Worm (Caenorhabditis elegans) whole organism, L3 larva: ENCODE data around the gene rpn-9.

Experiments used
- R02D3.7 ChIP-seq: fragments of 150-350 bp; optimal IDR thresholded peaks from 2 replicates; lab custom pipeline; 2014; ENCODE audit warnings: missing biosample characterization, missing genetic modification characterization
- ZK546.5 ChIP-seq: sonication (generic microtip); optimal IDR thresholded peaks from 2 replicates; lab custom pipeline; 2017; ENCODE audit warnings: missing biosample characterization, missing genetic modification characterization
- aly-2 ChIP-seq: fragments of 150-350 bp; optimal IDR thresholded peaks from 2 replicates; lab custom pipeline; 2014; ENCODE audit warnings: missing biosample characterization, missing genetic modification characterization
- ama-1 ChIP-seq: fragments of 150-350 bp; optimal IDR thresholded peaks from 2 replicates; lab custom pipeline; 2018
- ceh-28 ChIP-seq: fragments of 150-350 bp; optimal IDR thresholded peaks from 2 replicates; lab custom pipeline; 2014; ENCODE audit warnings: missing biosample characterization, missing genetic modification reagents, missing genetic modification characterization
- ceh-82 ChIP-seq: fragments of 150-350 bp; optimal IDR thresholded peaks from 2 replicates; lab custom pipeline; 2014; ENCODE audit warnings: missing biosample characterization, missing genetic modification characterization
- egl-27 ChIP-seq: sonication (generic microtip); optimal IDR thresholded peaks from 4 replicates; lab custom pipeline; 2017; ENCODE audit warnings: missing biosample characterization, missing genetic modification reagents, missing genetic modification characterization
- egl-5 ChIP-seq: fragments of 150-350 bp; optimal IDR thresholded peaks from 2 replicates; lab custom pipeline; 2017; ENCODE audit warnings: missing biosample characterization, missing genetic modification reagents, missing genetic modification characterization, inconsistent platforms
- elt-1 ChIP-seq: fragments of 150-350 bp; optimal IDR thresholded peaks from 2 replicates; lab custom pipeline; 2014; ENCODE audit warnings: missing biosample characterization, missing genetic modification characterization
- elt-2 ChIP-seq: sonication (generic microtip); optimal IDR thresholded peaks from 2 replicates; lab custom pipeline; 2016; ENCODE audit warnings: missing genetic modification reagents, mild to moderate bottlenecking, missing genetic modification characterization, missing compliant biosample characterization
- elt-3 ChIP-seq, 3 experiments: fragments of 150-350 bp in 1 of 3; sonication (generic microtip) in 2 of 3; optimal IDR thresholded peaks; 2 replicates in 2 of 3; 4 replicates in 1 of 3; lab custom pipeline; 2014 to 2017; ENCODE audit warnings: missing biosample characterization in 3 of 3, missing genetic modification characterization in 3 of 3
- eor-1 ChIP-seq, 2 experiments: fragments of 150-350 bp; optimal IDR thresholded peaks; 2 replicates each; lab custom pipeline; 2014 to 2018; ENCODE audit warnings: missing biosample characterization in 2 of 2, missing genetic modification characterization in 2 of 2
- fkh-10 ChIP-seq: sonication (generic microtip); optimal IDR thresholded peaks from 2 replicates; lab custom pipeline; 2017; ENCODE audit warnings: missing biosample characterization, missing genetic modification reagents, missing genetic modification characterization
- fkh-2 ChIP-seq: fragments of 150-350 bp; optimal IDR thresholded peaks from 2 replicates; lab custom pipeline; 2014; ENCODE audit warnings: missing biosample characterization, missing genetic modification reagents, missing genetic modification characterization
- lin-15B ChIP-seq: fragments of 150-350 bp; optimal IDR thresholded peaks from 2 replicates; lab custom pipeline; 2014; ENCODE audit warnings: missing biosample characterization, missing genetic modification characterization
- lin-39 ChIP-seq: fragments of 150-350 bp; optimal IDR thresholded peaks from 2 replicates; lab custom pipeline; 2018; ENCODE audit warnings: missing biosample characterization, missing genetic modification reagents, missing genetic modification characterization
- mdl-1 ChIP-seq: fragments of 150-350 bp; optimal IDR thresholded peaks from 2 replicates; lab custom pipeline; 2014; ENCODE audit warnings: missing biosample characterization, missing genetic modification characterization
- nfya-1 ChIP-seq: sonication (generic microtip); optimal IDR thresholded peaks from 2 replicates; lab custom pipeline; 2017; ENCODE audit warnings: missing genetic modification characterization, mild to moderate bottlenecking, missing compliant biosample characterization, antibody characterized with exemption, moderate library complexity; ENCODE audit not compliant: insufficient read depth
- nhr-11 ChIP-seq: fragments of 150-350 bp; optimal IDR thresholded peaks from 2 replicates; lab custom pipeline; 2014; ENCODE audit warnings: missing biosample characterization, missing genetic modification characterization
- nhr-12 ChIP-seq: fragments of 150-350 bp; optimal IDR thresholded peaks from 2 replicates; lab custom pipeline; 2014; ENCODE audit warnings: missing biosample characterization, missing genetic modification characterization
- nhr-23 ChIP-seq: fragments of 150-350 bp; optimal IDR thresholded peaks from 2 replicates; lab custom pipeline; 2014; ENCODE audit warnings: missing biosample characterization, missing genetic modification reagents, missing genetic modification characterization
- nhr-237 ChIP-seq: fragments of 150-350 bp; optimal IDR thresholded peaks from 2 replicates; lab custom pipeline; 2014; ENCODE audit warnings: missing biosample characterization, missing genetic modification characterization
- nhr-25 ChIP-seq: sonication (generic microtip); optimal IDR thresholded peaks from 2 replicates; lab custom pipeline; 2017; ENCODE audit warnings: missing biosample characterization, missing genetic modification characterization
- nhr-76 ChIP-seq: fragments of 150-350 bp; sonication (generic microtip); optimal IDR thresholded peaks from 5 replicates; lab custom pipeline; 2014; ENCODE audit warnings: missing biosample characterization, missing genetic modification characterization
- pha-4 ChIP-seq: fragments of 150-350 bp; optimal IDR thresholded peaks from 2 replicates; lab custom pipeline; 2014; ENCODE audit warnings: missing biosample characterization, missing genetic modification reagents, missing genetic modification characterization
- pqm-1 ChIP-seq: fragments of 150-350 bp; optimal IDR thresholded peaks from 2 replicates; lab custom pipeline; 2017; ENCODE audit warnings: missing biosample characterization, missing genetic modification characterization, inconsistent platforms
- snpc-4 ChIP-seq: fragments of 150-350 bp; optimal IDR thresholded peaks from 2 replicates; lab custom pipeline; 2014; ENCODE audit warnings: missing biosample characterization, missing genetic modification characterization
- tbx-2 ChIP-seq: sonication (generic microtip); optimal IDR thresholded peaks from 2 replicates; lab custom pipeline; 2016; ENCODE audit warnings: mild to moderate bottlenecking, missing genetic modification characterization, missing compliant biosample characterization

The rpn-9 gene

ce11 chrII:11221771-11222355 lies 16.9 kb downstream of the rpn-9 start, which contains the start of gene plpr-1:
Gene plpr-1, plus strand, starts transcription at chrII:11222305.
- no peak for TF ChIP-seq snpc-4
- TF ChIP-seq ceh-28 (tag; lab: Kevin White, UChicago) = no peak
- TF ChIP-seq nhr-11 = no peak
- no peak for TF ChIP-seq egl-27 (tag; lab: Kevin White, UChicago)
- TF ChIP-seq elt-1 (tag; lab: Kevin White, UChicago) = no peak
- TF ChIP-seq tbx-2 (tag; lab: Kevin White, UChicago) = no peak
- TF ChIP-seq eor-1 (tag; optimal IDR thresholded peaks at IDR 0.05; lab: Kevin White, UChicago) = no peak
- no peak for TF ChIP-seq mdl-1 (tag; lab: Kevin White, UChicago)
- TF ChIP-seq fkh-2 (tag; lab: Kevin White, UChicago) = no peak
- TF ChIP-seq elt-2 (tag; lab: Kevin White, UChicago) = no peak

ce11 chrII:11205783-11206182 lies 32.9 kb downstream of the rpn-9 start:
- TF ChIP-seq nhr-23 (no peak), nhr-76 (tag; lab: Kevin White, UChicago) (no peak), ZK546.5 (tag; lab: Kevin White, UChicago) (no peak), pha-4 (tag; lab: Kevin White, UChicago) (no peak), nhr-11 (no peak), nhr-25 (tag; lab: Kevin White, UChicago) (peak; percentile 78), elt-1 (tag; lab: Kevin White, UChicago) (peak; percentile 82), eor-1 (tag; optimal IDR thresholded peaks at IDR 0.05; lab: Kevin White, UChicago) (no peak)
- TF ChIP-seq, all 47 proteins: peak for 2

ce11 chrII:11204731-11205130 lies 34.0 kb downstream of the rpn-9 start:
- no peak for TF ChIP-seq ceh-82 (tag; lab: Kevin White, UChicago)
- TF ChIP-seq nhr-12 (tag; lab: Kevin White, UChicago) = no peak
- no peak for TF ChIP-seq pqm-1 (tag; lab: Kevin White, UChicago)
- no peak for TF ChIP-seq nhr-25 (tag; lab: Kevin White, UChicago)
- TF ChIP-seq R02D3.7 (tag; lab: Kevin White, UChicago) = no peak
- no peak for TF ChIP-seq lin-39 (tag; lab: Kevin White, UChicago)
- no peak for TF ChIP-seq nhr-76 (tag; lab: Kevin White, UChicago)
- no peak for TF ChIP-seq egl-5 (tag; lab: Kevin White, UChicago)
- no peak for TF ChIP-seq elt-1 (tag; lab: Kevin White, UChicago)
- TF ChIP-seq ama-1 (lab: Kevin White, UChicago) = no peak
- TF ChIP-seq nfya-1 (tag; lab: Kevin White, UChicago) = no peak
- TF ChIP-seq, all 47 proteins: peak for 0

DNA sequence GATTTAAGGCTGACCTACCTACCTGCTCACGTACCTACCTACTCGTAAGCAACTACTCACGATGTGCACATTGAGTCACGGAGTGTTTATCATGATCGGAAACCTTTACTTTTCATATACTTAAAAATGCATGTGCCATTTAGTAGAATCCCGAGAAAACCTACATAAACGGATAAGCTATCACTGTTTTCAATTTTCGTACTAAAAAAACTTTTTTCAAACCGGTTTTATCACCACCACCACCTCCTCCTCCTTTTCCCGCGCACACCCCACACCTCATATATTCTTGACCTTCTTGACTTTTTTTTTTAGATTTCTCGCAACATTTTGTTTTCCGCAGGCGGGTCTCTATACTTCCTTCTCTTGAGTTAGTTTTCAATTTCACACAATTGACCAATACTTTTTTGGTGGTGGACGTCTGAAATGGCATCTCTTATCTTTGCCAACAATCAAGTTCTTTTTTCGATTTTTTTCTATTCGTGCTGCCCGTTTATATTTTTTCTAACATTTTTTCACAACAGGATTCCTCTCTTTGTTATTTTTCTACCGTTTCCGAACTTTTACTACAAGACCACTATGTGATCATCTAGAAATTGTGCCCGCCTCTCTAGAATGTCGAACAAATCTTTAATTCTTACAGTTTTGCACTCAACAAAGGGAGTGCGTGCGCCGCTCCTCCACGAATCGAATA lies 36.0 kb downstream of the rpn-9 start, which contains the start of gene srap-1:
TSS of gene srap-1 (plus strand) at position 641 of the 691 bp plus-strand sequence.
- no peak for TF ChIP-seq fkh-10 (GFP tag; lab: Kevin White, UChicago)
- peak; percentile 6 for TF ChIP-seq nhr-25 (tag; lab: Kevin White, UChicago)
- no peak for TF ChIP-seq pqm-1 (tag; lab: Kevin White, UChicago)
- peak; percentile 46 for TF ChIP-seq elt-1 (tag; lab: Kevin White, UChicago)

ce11 chrII:11200234-11200755 lies 38.4 kb downstream of the rpn-9 start:
- TF ChIP-seq aly-2 (tag; lab: Kevin White, UChicago) = no peak
- peak; percentile 30 for TF ChIP-seq elt-1 (tag; lab: Kevin White, UChicago)
- TF ChIP-seq nhr-25 (tag; lab: Kevin White, UChicago) = peak; percentile 36
- TF ChIP-seq lin-15B (tag; lab: Kevin White, UChicago) = no peak
- peak; percentile 27 for TF ChIP-seq nhr-23

ce11 chrII:11193523-11193922 lies 45.2 kb downstream of the rpn-9 start:
- peak; percentile 21 for TF ChIP-seq nhr-25 (tag; lab: Kevin White, UChicago)
- no peak for TF ChIP-seq fkh-2 (tag; lab: Kevin White, UChicago)

DNA sequence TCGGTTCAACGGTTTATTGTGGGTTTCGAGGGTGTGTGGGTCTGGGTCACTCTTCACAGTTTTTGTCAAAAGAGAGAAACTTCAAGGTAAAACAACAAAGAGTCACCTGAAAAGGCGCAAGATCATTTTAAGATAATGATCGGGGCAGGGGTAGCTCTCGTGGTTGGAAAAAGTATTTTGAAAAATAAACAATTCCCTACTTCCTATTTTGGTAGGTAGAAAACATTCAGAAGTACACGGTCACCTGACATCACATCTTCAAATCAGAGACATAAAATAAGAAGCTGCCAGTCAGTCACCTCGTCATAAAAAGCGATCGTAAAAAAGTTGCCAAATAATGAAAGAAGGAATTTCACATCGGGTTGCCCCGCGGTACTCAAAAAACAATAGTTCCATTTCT lies 46.2 kb downstream of the rpn-9 start:
- TF ChIP-seq nhr-237 (no peak), elt-3 (tag; optimal IDR thresholded peaks at IDR 0.05; lab: Kevin White, UChicago) (no peak), elt-1 (tag; lab: Kevin White, UChicago) (peak; percentile 38), ceh-82 (tag; lab: Kevin White, UChicago) (no peak)
